Worm (Caenorhabditis elegans): Measurements from ENCODE around the gene str-136.
A peak's percentile ranks its signal among the peaks of the same experiment; 100 is the strongest.

DNA sequence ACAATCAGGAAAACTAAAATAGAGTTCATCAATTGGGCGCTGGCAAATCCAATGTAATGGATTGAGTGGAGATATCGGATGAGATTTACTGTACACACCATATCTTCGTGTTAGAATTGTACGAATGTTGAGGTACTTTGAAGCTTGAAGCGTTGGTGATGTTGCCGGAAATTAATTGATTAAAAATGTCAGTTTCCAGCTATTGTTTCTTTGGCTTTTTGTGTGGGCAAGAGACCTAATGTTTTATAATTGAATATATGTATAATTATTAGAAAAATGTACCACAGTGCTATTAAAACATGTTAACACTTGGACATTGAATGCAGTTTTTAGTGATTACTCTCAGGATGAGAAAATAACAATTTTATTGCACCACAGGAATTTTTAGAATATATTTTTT, at the start of gene str-136:
- TF ChIP-seq nhr-28 (tag; optimal IDR thresholded peaks at IDR 0.05) (no peak), hmg-1.1 (GFP tag; IDR thresholded peaks at IDR 0.05) (no peak), F37D6.2 (tag; optimal IDR thresholded peaks at IDR 0.05) (no peak), unc-62 (GFP tag; optimal IDR thresholded peaks at IDR 0.05 in 1 of 2) (peak in 1 of 2 experiments; percentile 9), unc-62 (tag; optimal IDR thresholded peaks at IDR 0.05) (no peak), zag-1 (tag; optimal IDR thresholded peaks at IDR 0.05) (no peak), lin-38 (GFP tag; IDR thresholded peaks at IDR 0.05) (no peak), attf-4 (tag; optimal IDR thresholded peaks at IDR 0.05) (no peak), aly-2 (tag; optimal IDR thresholded peaks at IDR 0.05) (no peak), ces-1 (GFP tag; optimal IDR thresholded peaks at IDR 0.05) (no peak)

All from whole organism, L4 larva.